Worm (Caenorhabditis elegans): Measurements from ENCODE around the gene ced-4.

Gene ced-4

DNA sequence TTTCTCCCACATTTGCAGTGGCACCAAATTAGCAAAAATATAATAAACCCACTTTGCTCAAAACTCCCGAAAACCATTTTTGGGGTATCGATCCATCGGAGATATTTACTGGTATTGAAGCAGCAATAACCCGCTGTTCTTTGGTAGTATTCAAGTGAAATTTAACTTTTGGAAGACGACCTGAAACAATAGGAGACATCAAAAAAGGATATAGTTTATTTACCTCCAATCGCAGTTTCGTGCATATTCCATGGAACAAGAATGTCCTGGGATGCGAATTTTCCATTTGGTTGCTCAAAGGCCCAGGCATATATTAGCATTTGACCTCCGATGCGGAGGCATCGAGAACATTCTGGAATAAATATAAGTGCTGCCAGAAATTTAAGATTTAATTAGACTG lies 21.3 kb downstream of the ced-4 start:
- TF ChIP-seq peb-1 (tag; optimal IDR thresholded peaks at IDR 0.05) = no peak

DNA sequence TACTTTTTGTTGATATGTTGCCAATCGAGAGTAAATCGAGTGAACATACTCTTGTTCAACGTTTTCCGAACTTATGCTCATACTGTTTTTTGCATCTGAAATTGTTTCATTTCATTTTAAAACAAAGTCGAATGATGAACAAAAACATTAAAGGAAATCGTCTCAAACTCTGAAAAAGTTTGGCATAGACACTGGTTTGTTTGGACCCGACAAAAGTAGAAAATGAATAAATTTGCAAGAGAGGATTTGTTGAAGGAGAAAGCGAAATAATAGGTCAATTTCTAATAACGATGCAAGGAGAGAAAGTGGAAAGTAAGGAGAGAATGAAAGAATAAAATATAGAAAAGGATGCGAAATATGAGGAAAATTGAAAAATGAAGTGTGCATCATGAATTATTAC lies 22.5 kb downstream of the ced-4 start, which contains the start of gene C35D10.12:
Gene C35D10.12 (minus strand): TSS at position 101 of the 400 bp plus-strand sequence.
- TF ChIP-seq unc-55 (GFP tag; optimal IDR thresholded peaks at IDR 0.05) = no peak
- TF ChIP-seq lin-13 (GFP tag; optimal IDR thresholded peaks at IDR 0.05) = no peak
- TF ChIP-seq mab-5 (tag; optimal IDR thresholded peaks at IDR 0.05) = no peak
- no peak for TF ChIP-seq C34F6.9 (tag; optimal IDR thresholded peaks at IDR 0.05)

DNA sequence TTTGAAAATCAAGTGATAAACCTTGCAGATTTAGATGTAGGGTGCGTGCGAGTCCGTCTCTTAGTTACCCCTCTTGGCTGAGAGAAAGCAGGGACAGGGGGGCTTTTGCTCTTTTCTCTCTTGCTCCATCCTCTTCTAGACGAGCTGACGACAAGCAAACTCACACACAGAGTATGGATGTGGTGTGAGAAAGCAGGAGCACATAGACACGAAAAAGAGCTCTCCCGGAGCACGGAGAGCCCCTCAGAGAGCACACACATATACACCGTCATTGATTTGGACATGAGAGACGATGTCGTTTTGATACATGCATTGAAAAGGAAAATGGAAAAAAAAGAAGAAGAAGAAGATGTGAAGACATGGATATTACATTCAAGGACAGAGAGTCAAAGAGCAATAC lies 23.5 kb downstream of the ced-4 start:
- peak; percentile 9 for TF ChIP-seq sma-9 (GFP tag; optimal IDR thresholded peaks at IDR 0.05)
- no peak for TF ChIP-seq sma-9 (tag; optimal IDR thresholded peaks at IDR 0.05)
- peak; percentile 4 for TF ChIP-seq lin-11 (tag; optimal IDR thresholded peaks at IDR 0.05)
- TF ChIP-seq Y55F3AM.14 (GFP tag; optimal IDR thresholded peaks at IDR 0.05) = no peak
- TF ChIP-seq C34F6.9 (tag; optimal IDR thresholded peaks at IDR 0.05) = peak; percentile 49
- no peak for TF ChIP-seq F13H6.1 (tag; optimal IDR thresholded peaks at IDR 0.05)
- no peak for TF ChIP-seq nhr-25 (tag; optimal IDR thresholded peaks at IDR 0.05)
- TF ChIP-seq nhr-129 (tag; optimal IDR thresholded peaks at IDR 0.05) = peak; percentile 50

DNA sequence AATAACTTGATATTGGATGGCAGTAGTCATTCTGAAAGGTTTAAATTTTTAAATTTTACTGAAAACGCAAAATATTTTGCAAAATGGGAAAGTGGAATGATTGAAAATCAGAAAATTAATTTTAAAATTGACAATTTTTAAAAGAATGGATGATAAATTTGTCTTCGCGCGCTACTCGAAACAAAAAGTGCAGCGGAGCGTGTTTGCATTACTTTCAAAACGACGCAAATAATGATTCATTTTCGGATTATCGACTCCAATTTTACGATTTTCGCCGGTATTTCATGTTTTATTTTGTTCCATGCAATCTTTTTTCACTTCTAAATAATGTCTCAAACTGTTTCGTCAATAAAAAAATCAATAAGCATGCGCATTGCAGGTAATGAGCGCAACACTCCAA lies 26.2 kb downstream of the ced-4 start, which contains the start of the genes tost-1 and arx-6:
Gene tost-1 (minus strand): TSS at position 31 of the 400 bp plus-strand sequence.
Gene arx-6 (plus strand): TSS at position 378 of the 400 bp plus-strand sequence.
- no peak for TF ChIP-seq R02D3.7 (tag; optimal IDR thresholded peaks at IDR 0.05)
- no peak for TF ChIP-seq nhr-21 (tag; optimal IDR thresholded peaks at IDR 0.05)
- peak; percentile 71 for TF ChIP-seq unc-55 (GFP tag; optimal IDR thresholded peaks at IDR 0.05)
- no peak for TF ChIP-seq nhr-10 (tag; optimal IDR thresholded peaks at IDR 0.05)
- TF ChIP-seq fos-1 (tag; optimal IDR thresholded peaks at IDR 0.05) = peak; percentile 68
- TF ChIP-seq Y55F3AM.14 (GFP tag; optimal IDR thresholded peaks at IDR 0.05) = no peak
- TF ChIP-seq alr-1 (tag; optimal IDR thresholded peaks at IDR 0.05) = no peak
- no peak for TF ChIP-seq mdl-1 (tag; optimal IDR thresholded peaks at IDR 0.05)
- TF ChIP-seq nhr-129 (tag; optimal IDR thresholded peaks at IDR 0.05) = peak; percentile 54
- no peak for TF ChIP-seq ztf-11 (tag; optimal IDR thresholded peaks at IDR 0.05)
- no peak for TF ChIP-seq ceh-82 (tag; optimal IDR thresholded peaks at IDR 0.05)
- no peak for TF ChIP-seq nhr-11 (tag; optimal IDR thresholded peaks at IDR 0.05)
- TF ChIP-seq lin-11 (tag; optimal IDR thresholded peaks at IDR 0.05) = no peak
- TF ChIP-seq snpc-4 (tag; optimal IDR thresholded peaks at IDR 0.05) = no peak
- peak; percentile 15 for TF ChIP-seq mab-5 (tag; optimal IDR thresholded peaks at IDR 0.05)
- no peak for TF ChIP-seq lin-39 (tag; optimal IDR thresholded peaks at IDR 0.05)
- peak; percentile 13 for TF ChIP-seq sma-3 (GFP tag; optimal IDR thresholded peaks at IDR 0.05)
- peak; percentile 15 for TF ChIP-seq crh-2 (tag; optimal IDR thresholded peaks at IDR 0.05)
- peak in 1 of 2 experiments; percentile 70 for TF ChIP-seq lsy-2 (tag; optimal IDR thresholded peaks at IDR 0.05)
- TF ChIP-seq ztf-4 (tag; optimal IDR thresholded peaks at IDR 0.05) = no peak
- TF ChIP-seq aly-2 (tag; optimal IDR thresholded peaks at IDR 0.05) = no peak
- TF ChIP-seq C34F6.9 (tag; optimal IDR thresholded peaks at IDR 0.05) = peak; percentile 66
- TF ChIP-seq F13H6.1 (tag; optimal IDR thresholded peaks at IDR 0.05) = peak; percentile 1
- no peak for TF ChIP-seq nhr-77 (tag; optimal IDR thresholded peaks at IDR 0.05)
- TF ChIP-seq elt-1 (tag; optimal IDR thresholded peaks at IDR 0.05) = no peak
- TF ChIP-seq sem-4 (tag; optimal IDR thresholded peaks at IDR 0.05) = no peak
- TF ChIP-seq ZK546.5 (tag; optimal IDR thresholded peaks at IDR 0.05) = no peak
- no peak for TF ChIP-seq dmd-4 (tag; optimal IDR thresholded peaks at IDR 0.05)
- no peak for TF ChIP-seq nhr-237 (tag; optimal IDR thresholded peaks at IDR 0.05)
- TF ChIP-seq unc-39 (tag; optimal IDR thresholded peaks at IDR 0.05) = no peak
- no peak for TF ChIP-seq ceh-16 (tag; optimal IDR thresholded peaks at IDR 0.05)
- TF ChIP-seq ztf-1 (GFP tag; conservative IDR thresholded peaks at IDR 0.05) = no peak
- no peak for TF ChIP-seq lin-13 (GFP tag; optimal IDR thresholded peaks at IDR 0.05)
- TF ChIP-seq nhr-12 (tag; optimal IDR thresholded peaks at IDR 0.05) = no peak
- TF ChIP-seq gmeb-1 (tag; optimal IDR thresholded peaks at IDR 0.05) = peak; percentile 88
- TF ChIP-seq skn-1 (tag; optimal IDR thresholded peaks at IDR 0.05) = no peak
- TF ChIP-seq unc-62 (GFP tag; optimal IDR thresholded peaks at IDR 0.05) = no peak
